Fruit fly (Drosophila melanogaster) whole organism, embryonic: ENCODE measurements around the gene CG31788.
A peak's percentile ranks its signal among the peaks of the same experiment; 100 is the strongest.

ENCODE experiments used
- ATbp ChIP-seq: fragments of 200-800 bp; sonication (Bioruptor generic); optimal IDR thresholded peaks from 2 replicates; lab custom pipeline; 2017; ENCODE audit warnings: missing biosample characterization, mild to moderate bottlenecking, missing genetic modification characterization, missing genetic modification reagents
- Asciz ChIP-seq: fragments of 200-800 bp; sonication (Bioruptor generic); optimal IDR thresholded peaks from 2 replicates; lab custom pipeline; 2017; ENCODE audit warnings: missing biosample characterization, mild to moderate bottlenecking, missing genetic modification characterization, missing genetic modification reagents
- Atf3 ChIP-seq: fragments of 200-800 bp; sonication (Bioruptor generic); optimal IDR thresholded peaks from 3 replicates; lab custom pipeline; 2016; ENCODE audit warnings: missing biosample characterization, missing genetic modification characterization
- Bgb ChIP-seq: fragments of 200-800 bp; sonication (Bioruptor generic); IDR thresholded peaks from 2 replicates; pipeline ENCODE4 v1.3.6; 2022; ENCODE audit warnings: missing biosample characterization, missing genetic modification characterization; ENCODE audit not compliant: partially characterized antibody
- CG10274 ChIP-seq: fragments of 200-800 bp; sonication (Bioruptor generic); optimal IDR thresholded peaks from 3 replicates; lab custom pipeline; 2017; ENCODE audit warnings: missing biosample characterization, mild to moderate bottlenecking, missing genetic modification characterization
- CG13287 ChIP-seq: fragments of 200-800 bp; sonication (Bioruptor generic); IDR thresholded peaks from 2 replicates; pipeline ENCODE4 v1.3.6; 2022; ENCODE audit warnings: missing biosample characterization, missing genetic modification characterization; ENCODE audit not compliant: partially characterized antibody
- CG13424 ChIP-seq: fragments of 200-800 bp; sonication (Bioruptor generic); optimal IDR thresholded peaks from 2 replicates; lab custom pipeline; 2019; ENCODE audit warnings: missing biosample characterization, mild to moderate bottlenecking, missing genetic modification characterization, moderate library complexity
- CG14710 ChIP-seq: fragments of 200-800 bp; sonication (Bioruptor generic); optimal IDR thresholded peaks from 3 replicates; lab custom pipeline; 2019; ENCODE audit warnings: missing biosample characterization, mild to moderate bottlenecking, missing genetic modification characterization, moderate library complexity
- CG14965 ChIP-seq: fragments of 200-800 bp; sonication (Bioruptor generic); optimal IDR thresholded peaks from 2 replicates; lab custom pipeline; 2016; ENCODE audit warnings: missing biosample characterization, missing genetic modification characterization, borderline replicate concordance
- CG1603 ChIP-seq: fragments of 200-800 bp; sonication (Bioruptor generic); optimal IDR thresholded peaks from 2 replicates; lab custom pipeline; 2019; ENCODE audit warnings: missing biosample characterization, mild to moderate bottlenecking, missing genetic modification characterization, moderate library complexity
- CG16813 ChIP-seq: fragments of 200-800 bp; sonication (Bioruptor generic); IDR thresholded peaks from 3 replicates; pipeline ENCODE4 v1.3.6; 2022; ENCODE audit warnings: missing biosample characterization, missing genetic modification characterization; ENCODE audit not compliant: partially characterized antibody
- CG17829 ChIP-seq: fragments of 200-800 bp; optimal IDR thresholded peaks from 2 replicates; lab custom pipeline; 2019; ENCODE audit warnings: missing biosample characterization, mild to moderate bottlenecking, missing genetic modification characterization, moderate library complexity
- CG2202 ChIP-seq: fragments of 200-800 bp; sonication (Bioruptor generic); optimal IDR thresholded peaks from 2 replicates; lab custom pipeline; 2018; ENCODE audit warnings: missing biosample characterization, mild to moderate bottlenecking, missing genetic modification characterization
- CG31224 ChIP-seq: fragments of 200-800 bp; sonication (Bioruptor generic); IDR thresholded peaks from 2 replicates; pipeline ENCODE4 v1.3.6; 2022; ENCODE audit warnings: missing biosample characterization, missing genetic modification characterization
- CG5180 ChIP-seq: fragments of 200-800 bp; sonication (Bioruptor generic); optimal IDR thresholded peaks from 3 replicates; lab custom pipeline; 2017; ENCODE audit warnings: missing biosample characterization, missing genetic modification characterization, mild to moderate bottlenecking, moderate library complexity, missing genetic modification reagents
- CG5245 ChIP-seq: fragments of 200-800 bp; sonication (Bioruptor generic); optimal IDR thresholded peaks from 3 replicates; lab custom pipeline; 2016; ENCODE audit warnings: missing biosample characterization, missing genetic modification characterization
- CG7556 ChIP-seq: fragments of 200-800 bp; sonication (Bioruptor generic); optimal IDR thresholded peaks from 2 replicates; lab custom pipeline; 2017; ENCODE audit warnings: missing biosample characterization, mild to moderate bottlenecking, missing genetic modification characterization
- CG7745 ChIP-seq: fragments of 200-800 bp; sonication (Bioruptor generic); optimal IDR thresholded peaks from 2 replicates; lab custom pipeline; 2018; ENCODE audit warnings: missing biosample characterization, mild to moderate bottlenecking, missing genetic modification characterization, moderate library complexity
- CG8359 ChIP-seq: fragments of 200-800 bp; sonication (Bioruptor generic); optimal IDR thresholded peaks from 2 replicates; lab custom pipeline; 2017; ENCODE audit warnings: missing biosample characterization, mild to moderate bottlenecking, missing genetic modification characterization, borderline replicate concordance
- CTCF ChIP-seq: fragments of 200-800 bp; sonication (Bioruptor generic); optimal IDR thresholded peaks from 2 replicates; lab custom pipeline; 2017; ENCODE audit warnings: missing biosample characterization, mild to moderate bottlenecking, missing genetic modification characterization, moderate library complexity
- Camta ChIP-seq: fragments of 200-800 bp; sonication (Bioruptor generic); optimal IDR thresholded peaks from 2 replicates; lab custom pipeline; 2016; ENCODE audit warnings: missing biosample characterization, missing genetic modification characterization
- Dek ChIP-seq: fragments of 200-800 bp; sonication (Bioruptor generic); optimal IDR thresholded peaks from 3 replicates; lab custom pipeline; 2019; ENCODE audit warnings: missing biosample characterization, mild to moderate bottlenecking, missing genetic modification characterization, moderate library complexity
- Fer3 ChIP-seq: fragments of 200-800 bp; sonication (Bioruptor generic); optimal IDR thresholded peaks from 2 replicates; lab custom pipeline; 2018; ENCODE audit warnings: missing biosample characterization, mild to moderate bottlenecking, missing genetic modification characterization, moderate library complexity
- Hand ChIP-seq: fragments of 200-800 bp; sonication (Bioruptor generic); optimal IDR thresholded peaks from 2 replicates; lab custom pipeline; 2017; ENCODE audit warnings: mild to moderate bottlenecking, missing biosample characterization, missing genetic modification reagents, missing genetic modification characterization
- Lhr ChIP-seq: fragments of 200-800 bp; sonication (Bioruptor generic); optimal IDR thresholded peaks from 3 replicates; lab custom pipeline; 2017; ENCODE audit warnings: mild to moderate bottlenecking, missing biosample characterization, missing genetic modification reagents, missing genetic modification characterization
- Lim3 ChIP-seq: fragments of 200-800 bp; sonication (Bioruptor generic); IDR thresholded peaks from 2 replicates; pipeline ENCODE4 v1.3.6; 2022; ENCODE audit warnings: missing biosample characterization, missing genetic modification characterization
- MESR4 ChIP-seq: fragments of 200-800 bp; sonication (Bioruptor generic); optimal IDR thresholded peaks from 2 replicates; lab custom pipeline; 2018; ENCODE audit warnings: missing biosample characterization, mild to moderate bottlenecking, missing genetic modification characterization, moderate library complexity
- Meics ChIP-seq: fragments of 200-800 bp; sonication (Bioruptor generic); optimal IDR thresholded peaks from 2 replicates; lab custom pipeline; 2017; ENCODE audit warnings: missing biosample characterization, mild to moderate bottlenecking, missing genetic modification characterization
- Mes4 ChIP-seq: fragments of 200-800 bp; sonication (Bioruptor generic); optimal IDR thresholded peaks from 2 replicates; lab custom pipeline; 2016; ENCODE audit warnings: missing biosample characterization, missing genetic modification characterization
- NK7.1 ChIP-seq: fragments of 200-800 bp; sonication (Bioruptor generic); optimal IDR thresholded peaks from 3 replicates; lab custom pipeline; 2016; ENCODE audit warnings: missing biosample characterization, missing genetic modification characterization
- Neu2 ChIP-seq: fragments of 200-800 bp; sonication (Bioruptor generic); optimal IDR thresholded peaks from 3 replicates; lab custom pipeline; 2016; ENCODE audit warnings: missing biosample characterization, missing genetic modification characterization, borderline replicate concordance
- Ravus ChIP-seq: fragments of 200-800 bp; sonication (Bioruptor generic); IDR thresholded peaks from 2 replicates; pipeline ENCODE4 v1.3.6; 2022; ENCODE audit warnings: missing biosample characterization, missing genetic modification characterization
- Rfx ChIP-seq: fragments of 200-800 bp; sonication (Bioruptor generic); IDR thresholded peaks from 2 replicates; pipeline ENCODE4 v1.3.6; 2022; ENCODE audit warnings: missing biosample characterization, missing genetic modification characterization
- Sox102F ChIP-seq: fragments of 200-800 bp; sonication (Bioruptor generic); optimal IDR thresholded peaks from 2 replicates; lab custom pipeline; 2018; ENCODE audit warnings: missing biosample characterization, mild to moderate bottlenecking, missing genetic modification characterization, moderate library complexity
- chinmo ChIP-seq: fragments of 200-800 bp; sonication (Bioruptor generic); IDR thresholded peaks from 4 replicates; pipeline ENCODE4 v1.3.6; 2022; ENCODE audit warnings: missing biosample characterization, missing genetic modification characterization; ENCODE audit not compliant: partially characterized antibody
- ems ChIP-seq: fragments of 200-800 bp; sonication (Bioruptor generic); optimal IDR thresholded peaks from 3 replicates; lab custom pipeline; 2016; ENCODE audit warnings: missing biosample characterization, missing genetic modification characterization
- fd96Cb ChIP-seq: fragments of 200-800 bp; sonication (Bioruptor generic); optimal IDR thresholded peaks from 2 replicates; lab custom pipeline; 2018; ENCODE audit warnings: missing biosample characterization, mild to moderate bottlenecking, missing genetic modification characterization, moderate library complexity
- gfzf ChIP-seq: fragments of 200-800 bp; sonication (Bioruptor generic); optimal IDR thresholded peaks from 2 replicates; lab custom pipeline; 2016; ENCODE audit warnings: missing biosample characterization, mild to moderate bottlenecking, missing genetic modification characterization, moderate library complexity
- grn ChIP-seq: fragments of 200-800 bp; sonication (Bioruptor generic); optimal IDR thresholded peaks from 3 replicates; lab custom pipeline; 2017; ENCODE audit warnings: missing biosample characterization, missing genetic modification characterization
- gsb-n ChIP-seq: fragments of 200-800 bp; sonication (Bioruptor generic); optimal IDR thresholded peaks from 3 replicates; lab custom pipeline; 2018; ENCODE audit warnings: missing biosample characterization, mild to moderate bottlenecking, missing genetic modification characterization
- knrl ChIP-seq: fragments of 200-800 bp; sonication (Bioruptor generic); IDR thresholded peaks from 3 replicates; pipeline ENCODE4 v1.3.6; 2022; ENCODE audit warnings: missing biosample characterization, missing genetic modification characterization; ENCODE audit not compliant: partially characterized antibody
- onecut ChIP-seq: fragments of 200-800 bp; sonication (Bioruptor generic); IDR thresholded peaks from 2 replicates; pipeline ENCODE4 v1.3.6; 2022; ENCODE audit warnings: missing biosample characterization, missing genetic modification characterization
- pho ChIP-seq: fragments of 200-800 bp; sonication (Bioruptor generic); optimal IDR thresholded peaks from 2 replicates; lab custom pipeline; 2016; ENCODE audit warnings: missing biosample characterization, missing genetic modification characterization
- pros ChIP-seq: fragments of 200-800 bp; sonication (Bioruptor generic); optimal IDR thresholded peaks from 3 replicates; lab custom pipeline; 2019; ENCODE audit warnings: missing biosample characterization, mild to moderate bottlenecking, missing genetic modification characterization, moderate library complexity
- ranshi ChIP-seq: fragments of 200-800 bp; sonication (Bioruptor generic); IDR thresholded peaks from 2 replicates; pipeline ENCODE4 v1.3.6; 2022; ENCODE audit warnings: missing biosample characterization, missing genetic modification characterization
- so ChIP-seq: fragments of 200-800 bp; sonication (Bioruptor generic); IDR thresholded peaks from 3 replicates; pipeline ENCODE4 v1.3.6; 2022; ENCODE audit warnings: missing biosample characterization, missing genetic modification characterization
- tna ChIP-seq: fragments of 200-800 bp; sonication (Bioruptor generic); IDR thresholded peaks from 2 replicates; pipeline ENCODE4 v1.3.6; 2022; ENCODE audit warnings: missing biosample characterization, missing genetic modification characterization; ENCODE audit not compliant: partially characterized antibody
- z ChIP-seq: fragments of 200-800 bp; sonication (Bioruptor generic); IDR thresholded peaks from 3 replicates; pipeline ENCODE4 v1.3.6; 2022; ENCODE audit warnings: missing biosample characterization, missing genetic modification characterization
- zen ChIP-seq: fragments of 200-800 bp; sonication (Bioruptor generic); optimal IDR thresholded peaks from 3 replicates; lab custom pipeline; 2018; ENCODE audit warnings: missing biosample characterization, mild to moderate bottlenecking, missing genetic modification characterization, moderate library complexity

The CG31788 gene

DNA sequence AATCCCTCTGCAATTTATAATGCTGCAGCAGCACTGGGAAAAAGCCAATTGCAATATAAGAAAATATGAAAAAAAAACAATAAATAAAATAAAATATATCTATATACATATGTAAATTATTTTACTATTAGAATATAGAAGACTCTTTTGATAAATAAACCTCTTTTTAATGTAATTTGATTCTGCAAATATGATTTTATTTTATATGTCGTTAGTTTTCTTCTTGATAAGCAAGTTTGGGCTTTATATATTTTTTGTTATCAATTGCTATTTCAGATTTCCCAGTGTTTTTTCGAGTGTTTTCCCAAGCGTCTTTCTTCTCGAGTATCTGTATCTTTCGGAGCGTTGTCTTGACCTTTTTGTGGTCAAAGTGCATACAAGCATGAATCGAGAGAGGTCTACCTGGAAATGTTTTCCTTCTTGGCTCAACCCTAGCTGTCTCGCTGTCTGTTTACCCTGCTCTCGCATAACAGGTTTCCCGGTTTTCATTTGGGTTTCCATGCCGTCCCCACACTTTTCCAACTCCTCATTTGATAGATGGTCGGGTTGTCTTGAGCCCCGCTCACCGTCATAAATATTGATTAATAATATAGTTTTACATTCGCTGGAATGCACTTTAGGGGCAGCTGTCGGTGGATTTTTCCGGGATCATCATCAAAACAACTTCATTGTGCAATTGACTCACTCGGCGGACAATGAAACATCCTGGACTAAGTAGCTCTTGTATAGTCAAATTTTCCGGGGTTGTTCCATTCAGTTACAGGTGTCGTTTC is 47.5 kb upstream of the CG31788 start (continued):
- TF ChIP-seq Camta (GFP tag; lab: Kevin White, UChicago), result no peak
- no peak for TF ChIP-seq CG7745 (tag; lab: Kevin White, UChicago)
- TF ChIP-seq grn (GFP tag; lab: Kevin White, UChicago), result no peak
- TF ChIP-seq pros (GFP tag; lab: Kevin White, UChicago), result peak; percentile 93
- TF ChIP-seq tna (GFP tag; lab: Robert Waterston, UW), result no peak
- no peak for TF ChIP-seq CG31224 (GFP tag; lab: Robert Waterston, UW)
- peak; percentile 73 for TF ChIP-seq Sox102F (GFP tag; lab: Kevin White, UChicago)
- TF ChIP-seq knrl (GFP tag; lab: Robert Waterston, UW), result no peak
- no peak for TF ChIP-seq Atf3
- TF ChIP-seq CG5180 (GFP tag; lab: Kevin White, UChicago), result peak; percentile 43
- peak; percentile 93 for TF ChIP-seq CG14710 (tag; lab: Kevin White, UChicago)
- no peak for TF ChIP-seq NK7.1 (GFP tag; lab: Kevin White, UChicago)
- TF ChIP-seq Mes4 (GFP tag; lab: Kevin White, UChicago), result no peak
- no peak for TF ChIP-seq Lim3 (GFP tag; lab: Robert Waterston, UW)
- peak; percentile 89 for TF ChIP-seq CG17829 (tag; lab: Kevin White, UChicago)
- no peak for TF ChIP-seq Hand (GFP tag; lab: Kevin White, UChicago)
- no peak for TF ChIP-seq Bgb (GFP tag; lab: Robert Waterston, UW)
- TF ChIP-seq ems (GFP tag; lab: Kevin White, UChicago), result no peak
- TF ChIP-seq Dek, result no peak
- TF ChIP-seq CG2202, result peak; percentile 55
- no peak for TF ChIP-seq CG13287 (GFP tag; lab: Robert Waterston, UW)
- peak; percentile 83 for TF ChIP-seq CG7556 (GFP tag; lab: Kevin White, UChicago)
- no peak for TF ChIP-seq CG16813 (GFP tag; lab: Robert Waterston, UW)
- TF ChIP-seq MESR4, result no peak
- TF ChIP-seq pho (GFP tag; lab: Kevin White, UChicago), result no peak
- TF ChIP-seq CG14965, result no peak
- 0 out of 3 replicates have a peak, but pooled peaks have one; percentile 17 for TF ChIP-seq z (GFP tag; lab: Robert Waterston, UW)
- no peak for TF ChIP-seq ranshi (GFP tag; lab: Robert Waterston, UW)
- peak; percentile 91 for TF ChIP-seq zen (tag; lab: Kevin White, UChicago)
- TF ChIP-seq CTCF (GFP tag; lab: Kevin White, UChicago), result no peak
- TF ChIP-seq Meics (GFP tag; lab: Kevin White, UChicago), result peak; percentile 27
- no peak for TF ChIP-seq Ravus
- TF ChIP-seq Lhr, result no peak
- TF ChIP-seq gfzf (GFP tag; lab: Kevin White, UChicago), result no peak
- no peak for TF ChIP-seq chinmo (GFP tag; lab: Robert Waterston, UW)
- no peak for TF ChIP-seq CG10274 (GFP tag; lab: Kevin White, UChicago)
- peak; percentile 85 for TF ChIP-seq fd96Cb (tag; lab: Kevin White, UChicago)
- TF ChIP-seq CG13424 (tag; lab: Kevin White, UChicago), result peak; percentile 78
- peak; percentile 31 for TF ChIP-seq CG8359 (GFP tag; lab: Kevin White, UChicago)
- TF ChIP-seq Asciz (GFP tag; lab: Kevin White, UChicago), result peak; percentile 48
- TF ChIP-seq Fer3, result no peak
- TF ChIP-seq onecut (GFP tag; lab: Robert Waterston, UW), result no peak
- no peak for TF ChIP-seq so (GFP tag; lab: Robert Waterston, UW)
- no peak for TF ChIP-seq CG5245
- TF ChIP-seq CG1603 (tag; lab: Kevin White, UChicago), result no peak
- TF ChIP-seq Neu2 (GFP tag; lab: Kevin White, UChicago), result no peak
- TF ChIP-seq ATbp, result peak; percentile 39
- TF ChIP-seq gsb-n (tag; lab: Kevin White, UChicago), result peak; percentile 89
- TF ChIP-seq Rfx (GFP tag; lab: Robert Waterston, UW), result no peak
